Worm (Caenorhabditis elegans) whole organism, L2 larva: ENCODE measurements around the gene F55A11.1.

ENCODE experiments used
- C34F6.9 ChIP-seq: fragments of 150-350 bp; optimal IDR thresholded peaks from 2 replicates; lab custom pipeline; 2014; ENCODE audit warnings: missing biosample characterization, missing genetic modification characterization
- F13H6.1 ChIP-seq: sonication (generic microtip); optimal IDR thresholded peaks from 2 replicates; lab custom pipeline; 2016; ENCODE audit warnings: missing genetic modification characterization, missing compliant biosample characterization
- R02D3.7 ChIP-seq: fragments of 150-350 bp; optimal IDR thresholded peaks from 2 replicates; lab custom pipeline; 2014; ENCODE audit warnings: missing biosample characterization, missing genetic modification characterization
- Y55F3AM.14 ChIP-seq: fragments of 200-800 bp; sonication (Bioruptor generic); optimal IDR thresholded peaks from 2 replicates; lab custom pipeline; 2018; ENCODE audit warnings: mild to moderate bottlenecking, missing genetic modification characterization, missing compliant biosample characterization
- ZK546.5 ChIP-seq: sonication (generic microtip); optimal IDR thresholded peaks from 2 replicates; lab custom pipeline; 2017; ENCODE audit warnings: missing biosample characterization, missing genetic modification characterization
- alr-1 ChIP-seq: fragments of 150-350 bp; optimal IDR thresholded peaks from 2 replicates; lab custom pipeline; 2014; ENCODE audit warnings: missing biosample characterization, missing genetic modification characterization
- aly-2 ChIP-seq: fragments of 150-350 bp; optimal IDR thresholded peaks from 2 replicates; lab custom pipeline; 2014; ENCODE audit warnings: missing biosample characterization, missing genetic modification characterization
- ama-1 ChIP-seq: fragments of 150-350 bp; optimal IDR thresholded peaks from 2 replicates; lab custom pipeline; 2018; ENCODE audit warnings: inconsistent platforms
- blmp-1 ChIP-seq: sonication (generic microtip); optimal IDR thresholded peaks from 2 replicates; lab custom pipeline; 2017; ENCODE audit warnings: missing genetic modification characterization, mild to moderate bottlenecking, missing compliant biosample characterization, antibody characterized with exemption, moderate library complexity; ENCODE audit not compliant: insufficient read depth
- ceh-16 ChIP-seq: fragments of 150-350 bp; optimal IDR thresholded peaks from 2 replicates; lab custom pipeline; 2014; ENCODE audit warnings: missing biosample characterization, missing genetic modification characterization
- ceh-82 ChIP-seq: fragments of 150-350 bp; optimal IDR thresholded peaks from 2 replicates; lab custom pipeline; 2014; ENCODE audit warnings: missing biosample characterization, missing genetic modification characterization
- crh-2 ChIP-seq: sonication (generic microtip); optimal IDR thresholded peaks from 2 replicates; lab custom pipeline; 2017; ENCODE audit warnings: missing biosample characterization, missing genetic modification characterization
- dmd-4 ChIP-seq: sonication (generic microtip); optimal IDR thresholded peaks from 2 replicates; lab custom pipeline; 2017; ENCODE audit warnings: missing biosample characterization, missing genetic modification characterization
- egl-27 ChIP-seq: sonication (generic microtip); optimal IDR thresholded peaks from 3 replicates; lab custom pipeline; 2017; ENCODE audit warnings: missing biosample characterization, missing genetic modification reagents, missing genetic modification characterization
- elt-1 ChIP-seq: fragments of 150-350 bp; optimal IDR thresholded peaks from 2 replicates; lab custom pipeline; 2014; ENCODE audit warnings: missing biosample characterization, missing genetic modification characterization
- elt-3 ChIP-seq: sonication (generic microtip); optimal IDR thresholded peaks from 2 replicates; lab custom pipeline; 2017; ENCODE audit warnings: missing biosample characterization, missing genetic modification characterization
- fos-1 ChIP-seq: fragments of 150-350 bp; optimal IDR thresholded peaks from 2 replicates; lab custom pipeline; 2014; ENCODE audit warnings: missing biosample characterization, missing genetic modification characterization
- gmeb-1 ChIP-seq: fragments of 150-350 bp; optimal IDR thresholded peaks from 2 replicates; lab custom pipeline; 2014; ENCODE audit warnings: missing biosample characterization, missing genetic modification characterization
- lin-11 ChIP-seq: fragments of 150-350 bp; sonication (generic microtip); optimal IDR thresholded peaks from 2 replicates; lab custom pipeline; 2014; ENCODE audit warnings: missing biosample characterization, missing genetic modification characterization, inconsistent platforms, mixed read lengths
- lin-13 ChIP-seq: fragments of 150-350 bp; optimal IDR thresholded peaks from 2 replicates; lab custom pipeline; 2014; ENCODE audit warnings: missing biosample characterization, missing genetic modification reagents, missing genetic modification characterization
- lin-39 ChIP-seq: fragments of 150-350 bp; optimal IDR thresholded peaks from 2 replicates; lab custom pipeline; 2014; ENCODE audit warnings: missing biosample characterization, missing genetic modification reagents, missing genetic modification characterization
- lsy-2 ChIP-seq, 2 experiments: fragments of 150-350 bp in 1 of 2; sonication (generic microtip) in 1 of 2; optimal IDR thresholded peaks; 2 replicates each; lab custom pipeline; 2014 to 2017; ENCODE audit warnings: missing biosample characterization in 2 of 2, missing genetic modification characterization in 2 of 2
- mab-5 ChIP-seq: fragments of 150-350 bp; optimal IDR thresholded peaks from 2 replicates; lab custom pipeline; 2014; ENCODE audit warnings: missing biosample characterization, missing genetic modification characterization
- mbf-1 ChIP-seq: sonication (generic microtip); optimal IDR thresholded peaks from 2 replicates; lab custom pipeline; 2017; ENCODE audit warnings: missing biosample characterization, missing genetic modification characterization
- mdl-1 ChIP-seq, 2 experiments: fragments of 150-350 bp in 1 of 2; sonication (generic microtip) in 1 of 2; optimal IDR thresholded peaks; 2 replicates each; lab custom pipeline; 2017; ENCODE audit warnings: missing biosample characterization in 2 of 2, missing genetic modification characterization in 2 of 2
- nhr-10 ChIP-seq: sonication (generic microtip); optimal IDR thresholded peaks from 2 replicates; lab custom pipeline; 2017; ENCODE audit warnings: missing biosample characterization, missing genetic modification characterization
- nhr-11 ChIP-seq: fragments of 150-350 bp; optimal IDR thresholded peaks from 2 replicates; lab custom pipeline; 2014; ENCODE audit warnings: missing biosample characterization, missing genetic modification characterization
- nhr-12 ChIP-seq: fragments of 150-350 bp; optimal IDR thresholded peaks from 2 replicates; lab custom pipeline; 2014; ENCODE audit warnings: missing biosample characterization, missing genetic modification characterization
- nhr-129 ChIP-seq: fragments of 150-350 bp; optimal IDR thresholded peaks from 2 replicates; lab custom pipeline; 2014; ENCODE audit warnings: missing biosample characterization, missing genetic modification characterization
- nhr-21 ChIP-seq: fragments of 150-350 bp; optimal IDR thresholded peaks from 2 replicates; lab custom pipeline; 2014; ENCODE audit warnings: missing biosample characterization, missing genetic modification characterization
- nhr-23 ChIP-seq: fragments of 150-350 bp; optimal IDR thresholded peaks from 2 replicates; lab custom pipeline; 2014; ENCODE audit warnings: missing biosample characterization, missing genetic modification reagents, missing genetic modification characterization
- nhr-237 ChIP-seq: fragments of 150-350 bp; optimal IDR thresholded peaks from 2 replicates; lab custom pipeline; 2014; ENCODE audit warnings: missing biosample characterization, missing genetic modification characterization
- nhr-25 ChIP-seq: fragments of 150-350 bp; sonication (generic microtip); optimal IDR thresholded peaks from 3 replicates; lab custom pipeline; 2014; ENCODE audit warnings: missing biosample characterization, missing genetic modification characterization
- nhr-6 ChIP-seq: fragments of 150-350 bp; optimal IDR thresholded peaks from 2 replicates; lab custom pipeline; 2014; ENCODE audit warnings: missing biosample characterization, missing genetic modification characterization
- nhr-77 ChIP-seq: fragments of 150-350 bp; optimal IDR thresholded peaks from 2 replicates; lab custom pipeline; 2014; ENCODE audit warnings: missing biosample characterization, missing genetic modification characterization
- peb-1 ChIP-seq: fragments of 150-350 bp; optimal IDR thresholded peaks from 2 replicates; lab custom pipeline; 2014; ENCODE audit warnings: missing biosample characterization, missing genetic modification characterization
- sem-4 ChIP-seq: fragments of 150-350 bp; optimal IDR thresholded peaks from 2 replicates; lab custom pipeline; 2014; ENCODE audit warnings: missing biosample characterization, missing genetic modification reagents, missing genetic modification characterization
- skn-1 ChIP-seq: sonication (generic microtip); optimal IDR thresholded peaks from 2 replicates; lab custom pipeline; 2017; ENCODE audit warnings: missing biosample characterization, missing genetic modification characterization
- sma-3 ChIP-seq: sonication (generic microtip); optimal IDR thresholded peaks from 2 replicates; lab custom pipeline; 2016; ENCODE audit warnings: missing genetic modification reagents, missing genetic modification characterization, missing compliant biosample characterization
- sma-9 ChIP-seq, 2 experiments: fragments of 150-350 bp in 1 of 2; sonication (generic microtip) in 1 of 2; optimal IDR thresholded peaks; 2 replicates each; lab custom pipeline; 2014 to 2016; ENCODE audit warnings: missing genetic modification characterization in 2 of 2, mild to moderate bottlenecking in 1 of 2, missing biosample characterization in 1 of 2, missing compliant biosample characterization in 1 of 2, missing genetic modification reagents in 1 of 2, moderate library complexity in 1 of 2
- snpc-4 ChIP-seq: fragments of 150-350 bp; optimal IDR thresholded peaks from 2 replicates; lab custom pipeline; 2014; ENCODE audit warnings: missing biosample characterization, missing genetic modification characterization
- unc-39 ChIP-seq: fragments of 150-350 bp; optimal IDR thresholded peaks from 2 replicates; lab custom pipeline; 2014; ENCODE audit warnings: missing biosample characterization, missing genetic modification characterization
- unc-55 ChIP-seq: fragments of 150-350 bp; sonication (generic microtip); optimal IDR thresholded peaks from 3 replicates; lab custom pipeline; 2014; ENCODE audit warnings: missing biosample characterization, missing genetic modification reagents, missing genetic modification characterization
- unc-62 ChIP-seq: fragments of 150-350 bp; optimal IDR thresholded peaks from 2 replicates; lab custom pipeline; 2014; ENCODE audit warnings: missing biosample characterization, missing genetic modification reagents, missing genetic modification characterization
- zag-1 ChIP-seq: fragments of 150-350 bp; optimal IDR thresholded peaks from 2 replicates; lab custom pipeline; 2014; ENCODE audit warnings: missing biosample characterization, missing genetic modification characterization
- ztf-1 ChIP-seq: fragments of 200-800 bp; sonication (Bioruptor generic); conservative IDR thresholded peaks from 2 replicates; pipeline ENCODE4 v1.3.6; 2022; ENCODE audit warnings: missing genetic modification characterization, missing compliant biosample characterization
- ztf-11 ChIP-seq: sonication (generic microtip); optimal IDR thresholded peaks from 2 replicates; lab custom pipeline; 2017; ENCODE audit warnings: missing biosample characterization, missing genetic modification characterization
- ztf-4 ChIP-seq: fragments of 150-350 bp; optimal IDR thresholded peaks from 2 replicates; lab custom pipeline; 2014; ENCODE audit warnings: missing biosample characterization, missing genetic modification characterization

The F55A11.1 gene

DNA sequence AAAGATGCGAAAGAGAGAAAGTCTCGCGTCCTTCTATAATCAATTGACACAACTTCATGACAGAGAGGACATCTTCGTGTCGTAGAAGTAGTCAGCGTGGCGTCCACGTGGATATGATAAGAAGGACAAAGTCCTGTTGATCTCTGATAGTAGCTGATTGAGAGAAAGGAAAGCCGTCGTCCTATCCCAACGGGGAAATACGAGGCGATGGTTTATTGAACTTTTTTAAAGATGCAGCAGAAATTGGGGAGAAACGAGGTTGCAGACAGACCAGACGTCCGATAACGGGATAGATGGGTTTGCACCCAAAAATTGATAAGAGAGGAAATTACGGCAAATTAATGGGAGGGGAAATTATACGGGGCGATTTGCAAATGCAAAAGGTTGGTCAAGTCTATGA, 38.3 kb upstream of the F55A11.1 start (continued):
- no peak for TF ChIP-seq unc-55
- TF ChIP-seq lsy-2 (tag; optimal IDR thresholded peaks at IDR 0.05; lab: Kevin White, UChicago) = peak in 1 of 2 experiments; percentile 60
- peak; percentile 79 for TF ChIP-seq F13H6.1
- TF ChIP-seq nhr-12 (tag; lab: Kevin White, UChicago) = no peak
- TF ChIP-seq fos-1 = peak; percentile 61
- TF ChIP-seq ztf-11 = no peak
- no peak for TF ChIP-seq mab-5 (tag; lab: Kevin White, UChicago)
- TF ChIP-seq nhr-21 (tag; lab: Kevin White, UChicago) = peak; percentile 99
- no peak for TF ChIP-seq nhr-23 (tag; lab: Kevin White, UChicago)
- TF ChIP-seq nhr-237 (tag; lab: Kevin White, UChicago) = no peak
- no peak for TF ChIP-seq ztf-1 (GFP tag; lab: Robert Waterston, UW)
- no peak for TF ChIP-seq lin-13 (GFP tag; lab: Kevin White, UChicago)
- peak; percentile 54 for TF ChIP-seq nhr-6 (tag; lab: Kevin White, UChicago)
- TF ChIP-seq lin-39 (tag; lab: Kevin White, UChicago) = no peak
- no peak for TF ChIP-seq ztf-4 (tag; lab: Kevin White, UChicago)
- TF ChIP-seq, all 48 proteins: peak for 16

DNA sequence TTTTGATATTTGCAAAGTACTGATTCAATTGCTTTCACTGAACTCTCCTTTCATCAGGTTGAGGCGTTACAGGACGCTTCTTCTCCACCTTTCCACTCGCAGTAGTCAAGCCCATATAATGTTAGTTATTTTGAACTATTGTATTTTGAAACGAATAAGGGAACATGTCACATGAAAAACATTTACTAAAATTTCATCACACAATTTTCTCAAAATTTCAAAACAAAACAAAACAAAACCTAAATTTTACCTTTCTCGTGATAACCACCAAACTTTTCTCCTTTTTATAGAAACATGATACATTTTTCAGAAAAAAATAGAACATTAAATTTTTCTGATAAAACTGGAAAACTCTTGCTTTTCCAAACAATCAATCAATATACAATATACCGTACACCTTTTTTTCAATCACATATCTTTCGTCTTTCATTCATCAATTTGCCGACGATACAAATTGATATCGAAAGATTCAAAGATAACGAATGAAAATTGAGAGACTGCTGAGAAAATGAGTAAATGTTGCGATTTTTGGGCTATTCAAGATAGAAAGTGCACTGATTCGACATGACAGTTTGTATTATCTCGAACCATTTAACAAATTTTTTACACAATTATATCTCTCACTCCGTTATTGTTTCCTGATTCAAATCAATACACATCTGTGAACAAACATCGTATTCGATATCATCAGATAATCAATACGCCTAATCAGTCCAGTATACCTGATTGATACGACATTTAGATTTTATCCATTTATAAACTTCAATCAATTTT, 37.1 kb upstream of the F55A11.1 start:
- TF ChIP-seq peb-1 (tag; lab: Kevin White, UChicago) (no peak), crh-2 (tag; lab: Kevin White, UChicago) (no peak), lin-39 (tag; lab: Kevin White, UChicago) (no peak), sem-4 (tag; lab: Kevin White, UChicago) (no peak), fos-1 (peak; percentile 76), nhr-12 (tag; lab: Kevin White, UChicago) (no peak), mdl-1 (tag; optimal IDR thresholded peaks at IDR 0.05; lab: Kevin White, UChicago) (no peak), ztf-1 (GFP tag; lab: Robert Waterston, UW) (no peak), egl-27 (tag; lab: Kevin White, UChicago) (peak; percentile 59), gmeb-1 (tag; lab: Kevin White, UChicago) (no peak), unc-39 (no peak), aly-2 (tag; lab: Kevin White, UChicago) (no peak), nhr-129 (tag; lab: Kevin White, UChicago) (no peak), elt-3 (no peak), Y55F3AM.14 (GFP tag; lab: Kevin White, UChicago) (no peak), sma-3 (peak; percentile 86), ama-1 (no peak), blmp-1 (tag; lab: Kevin White, UChicago) (peak; percentile 61), ceh-82 (tag; lab: Kevin White, UChicago) (no peak), ztf-11 (no peak), lin-13 (GFP tag; lab: Kevin White, UChicago) (no peak), nhr-21 (tag; lab: Kevin White, UChicago) (peak; percentile 85), lin-11 (no peak), R02D3.7 (tag; lab: Kevin White, UChicago) (no peak), nhr-6 (tag; lab: Kevin White, UChicago) (no peak), nhr-23 (tag; lab: Kevin White, UChicago) (no peak), ztf-4 (tag; lab: Kevin White, UChicago) (no peak), ceh-16 (tag; lab: Kevin White, UChicago) (no peak), lsy-2 (tag; optimal IDR thresholded peaks at IDR 0.05; lab: Kevin White, UChicago) (peak in 1 of 2 experiments; percentile 57), nhr-77 (tag; lab: Kevin White, UChicago) (no peak), nhr-10 (no peak), dmd-4 (no peak), nhr-237 (tag; lab: Kevin White, UChicago) (no peak), nhr-25 (tag; lab: Kevin White, UChicago) (peak; percentile 70), elt-1 (no peak), F13H6.1 (no peak), C34F6.9 (no peak), skn-1 (tag; lab: Kevin White, UChicago) (no peak), mbf-1 (tag; lab: Kevin White, UChicago) (no peak), zag-1 (tag; lab: Kevin White, UChicago) (no peak), ZK546.5 (no peak), unc-55 (no peak), sma-9 (GFP tag; optimal IDR thresholded peaks at IDR 0.05; lab: Kevin White, UChicago) (peak; percentile 95), sma-9 (tag; optimal IDR thresholded peaks at IDR 0.05; lab: Kevin White, UChicago) (no peak), mab-5 (tag; lab: Kevin White, UChicago) (no peak), unc-62 (GFP tag; lab: Kevin White, UChicago) (no peak), snpc-4 (tag; lab: Kevin White, UChicago) (no peak), nhr-11 (no peak), alr-1 (tag; lab: Kevin White, UChicago) (no peak)
